Fruit fly (Drosophila melanogaster) whole organism, embryonic: Measurements from ENCODE around the gene CG11178.
A peak's percentile ranks its signal among the peaks of the same experiment; 100 is the strongest.

Experiments
- Atf-2 ChIP-seq: fragments of 200-800 bp; sonication (Bioruptor generic); optimal IDR thresholded peaks from 2 replicates; lab custom pipeline; 2016; ENCODE audit warnings: missing biosample characterization, missing genetic modification characterization
- CG10565 ChIP-seq: fragments of 200-800 bp; sonication (Bioruptor generic); optimal IDR thresholded peaks from 3 replicates; lab custom pipeline; 2016; ENCODE audit warnings: missing biosample characterization, mild to moderate bottlenecking, missing genetic modification characterization
- CG10959 ChIP-seq: fragments of 200-800 bp; sonication (Bioruptor generic); IDR thresholded peaks from 2 replicates; pipeline ENCODE4 v1.3.6; 2022; ENCODE audit warnings: missing biosample characterization, missing genetic modification characterization
- CG11085 ChIP-seq: fragments of 200-800 bp; sonication (Bioruptor generic); IDR thresholded peaks from 2 replicates; pipeline ENCODE4 v1.3.6; 2022; ENCODE audit warnings: missing biosample characterization, missing genetic modification characterization
- CG11093 ChIP-seq: fragments of 200-800 bp; sonication (Bioruptor generic); IDR thresholded peaks from 3 replicates; pipeline ENCODE4 v1.3.6; 2022; ENCODE audit warnings: missing biosample characterization, missing genetic modification characterization
- CG11398 ChIP-seq: fragments of 200-800 bp; sonication (Bioruptor generic); optimal IDR thresholded peaks from 2 replicates; lab custom pipeline; 2016; ENCODE audit warnings: missing biosample characterization, missing genetic modification characterization
- CG12942 ChIP-seq: fragments of 200-800 bp; sonication (Bioruptor generic); optimal IDR thresholded peaks from 3 replicates; lab custom pipeline; 2016; ENCODE audit warnings: missing biosample characterization, missing genetic modification characterization
- CG15269 ChIP-seq: fragments of 200-800 bp; sonication (Bioruptor generic); optimal IDR thresholded peaks from 2 replicates; lab custom pipeline; 2018; ENCODE audit warnings: missing biosample characterization, mild to moderate bottlenecking, missing genetic modification characterization, moderate library complexity
- CG15696 ChIP-seq: fragments of 200-800 bp; sonication (Bioruptor generic); optimal IDR thresholded peaks from 2 replicates; lab custom pipeline; 2019; ENCODE audit warnings: missing biosample characterization, mild to moderate bottlenecking, missing genetic modification characterization, moderate library complexity
- CG1647 ChIP-seq: fragments of 200-800 bp; sonication (Bioruptor generic); optimal IDR thresholded peaks from 3 replicates; lab custom pipeline; 2016; ENCODE audit warnings: missing biosample characterization, missing genetic modification characterization
- CG2120 ChIP-seq: fragments of 200-800 bp; sonication (Bioruptor generic); optimal IDR thresholded peaks from 3 replicates; lab custom pipeline; 2016; ENCODE audit warnings: missing biosample characterization, missing genetic modification characterization
- CG3726 ChIP-seq: fragments of 200-800 bp; sonication (Bioruptor generic); IDR thresholded peaks from 3 replicates; pipeline ENCODE4, ENCODE4 v1.3.6; 2022; ENCODE audit warnings: missing biosample characterization, missing genetic modification characterization
- CG43689 ChIP-seq: fragments of 200-800 bp; sonication (Bioruptor generic); IDR thresholded peaks from 2 replicates; pipeline ENCODE4 v1.3.6; 2022; ENCODE audit warnings: missing biosample characterization, missing genetic modification characterization
- CG4730 ChIP-seq: fragments of 200-800 bp; sonication (Bioruptor generic); IDR thresholded peaks from 2 replicates; pipeline ENCODE4 v1.3.6; 2022; ENCODE audit warnings: missing biosample characterization, missing genetic modification characterization
- CG6654 ChIP-seq: fragments of 200-800 bp; sonication (Bioruptor generic); optimal IDR thresholded peaks from 2 replicates; lab custom pipeline; 2017; ENCODE audit warnings: missing biosample characterization, mild to moderate bottlenecking, missing genetic modification characterization
- CG8281 ChIP-seq: fragments of 200-800 bp; sonication (Bioruptor generic); optimal IDR thresholded peaks from 2 replicates; lab custom pipeline; 2018; ENCODE audit warnings: missing biosample characterization, mild to moderate bottlenecking, missing genetic modification characterization, moderate library complexity
- CG9437 ChIP-seq: fragments of 200-800 bp; sonication (Bioruptor generic); optimal IDR thresholded peaks from 2 replicates; lab custom pipeline; 2018; ENCODE audit warnings: missing biosample characterization, mild to moderate bottlenecking, missing genetic modification characterization
- D ChIP-seq, 2 experiments: fragments of 200-800 bp in 1 of 2; fragments of >200 bp in 1 of 2; sonication (Bioruptor generic) in 1 of 2; optimal IDR thresholded peaks; 2 replicates in 1 of 2; 3 replicates in 1 of 2; lab custom pipeline; 2017; ENCODE audit warnings: mild to moderate bottlenecking in 1 of 2, missing biosample characterization in 1 of 2, missing genetic modification characterization in 1 of 2, missing genetic modification reagents in 1 of 2
- HHEX ChIP-seq: fragments of 200-800 bp; sonication (Bioruptor generic); optimal IDR thresholded peaks from 3 replicates; lab custom pipeline; 2017; ENCODE audit warnings: missing biosample characterization, mild to moderate bottlenecking, missing genetic modification characterization, missing genetic modification reagents
- HmgD ChIP-seq: fragments of 200-800 bp; sonication (Bioruptor generic); optimal IDR thresholded peaks from 3 replicates; lab custom pipeline; 2016; ENCODE audit warnings: missing biosample characterization, missing genetic modification characterization
- Hr39 ChIP-seq: fragments of >200 bp; optimal IDR thresholded peaks from 2 replicates; lab custom pipeline; 2017
- Hr51 ChIP-seq, 2 experiments: fragments of 200-800 bp; sonication (Bioruptor generic); optimal IDR thresholded peaks; 2 replicates in 1 of 2; 3 replicates in 1 of 2; lab custom pipeline; 2016 to 2018; ENCODE audit warnings: missing biosample characterization in 2 of 2, missing genetic modification characterization in 2 of 2, mild to moderate bottlenecking in 1 of 2, moderate library complexity in 1 of 2
- MTF-1 ChIP-seq: fragments of 200-800 bp; sonication (Bioruptor generic); optimal IDR thresholded peaks from 2 replicates; lab custom pipeline; 2018; ENCODE audit warnings: missing biosample characterization, mild to moderate bottlenecking, missing genetic modification characterization, borderline replicate concordance
- NC2β ChIP-seq: fragments of 200-800 bp; sonication (Bioruptor generic); optimal IDR thresholded peaks from 2 replicates; lab custom pipeline; 2016; ENCODE audit warnings: missing biosample characterization, missing genetic modification characterization
- Opbp ChIP-seq: fragments of 200-800 bp; sonication (Bioruptor generic); IDR thresholded peaks from 3 replicates; pipeline ENCODE4 v1.3.6; 2022; ENCODE audit warnings: missing biosample characterization, missing genetic modification characterization; ENCODE audit not compliant: partially characterized antibody
- ara ChIP-seq: fragments of 200-800 bp; sonication (Bioruptor generic); IDR thresholded peaks from 2 replicates; pipeline ENCODE4 v1.3.6; 2022; ENCODE audit warnings: missing biosample characterization, missing genetic modification characterization
- ato ChIP-seq: fragments of 200-800 bp; sonication (Bioruptor generic); IDR thresholded peaks from 2 replicates; pipeline ENCODE4 v1.3.6; 2022; ENCODE audit warnings: missing biosample characterization, missing genetic modification characterization; ENCODE audit not compliant: partially characterized antibody
- br ChIP-seq: fragments of >200 bp; optimal IDR thresholded peaks from 2 replicates; lab custom pipeline; 2017
- cad ChIP-seq: fragments of >200 bp; optimal IDR thresholded peaks from 2 replicates; lab custom pipeline; 2017; ENCODE audit warnings: missing biosample characterization, missing genetic modification characterization
- croc ChIP-seq: fragments of 200-800 bp; sonication (Bioruptor generic); conservative IDR thresholded peaks from 3 replicates; pipeline ENCODE4 v1.3.6; 2022; ENCODE audit warnings: missing biosample characterization, missing genetic modification characterization
- gfzf ChIP-seq: fragments of 200-800 bp; sonication (Bioruptor generic); optimal IDR thresholded peaks from 2 replicates; lab custom pipeline; 2016; ENCODE audit warnings: missing biosample characterization, mild to moderate bottlenecking, missing genetic modification characterization, moderate library complexity
- grau ChIP-seq: fragments of 200-800 bp; optimal IDR thresholded peaks from 3 replicates; lab custom pipeline; 2019; ENCODE audit warnings: missing biosample characterization, mild to moderate bottlenecking, missing genetic modification characterization, moderate library complexity
- gsb ChIP-seq: fragments of 200-800 bp; sonication (Bioruptor generic); IDR thresholded peaks from 2 replicates; pipeline ENCODE4 v1.3.6; 2022; ENCODE audit warnings: missing biosample characterization, missing genetic modification characterization
- hbn ChIP-seq: fragments of 200-800 bp; sonication (Bioruptor generic); IDR thresholded peaks from 2 replicates; pipeline ENCODE4 v1.3.6; 2022; ENCODE audit warnings: missing biosample characterization, missing genetic modification characterization; ENCODE audit not compliant: partially characterized antibody
- jing ChIP-seq: fragments of 200-800 bp; sonication (Bioruptor generic); optimal IDR thresholded peaks from 2 replicates; lab custom pipeline; 2018; ENCODE audit warnings: missing biosample characterization, mild to moderate bottlenecking, missing genetic modification characterization
- lbe ChIP-seq: fragments of 200-800 bp; sonication (Bioruptor generic); optimal IDR thresholded peaks from 2 replicates; lab custom pipeline; 2016; ENCODE audit warnings: missing biosample characterization, mild to moderate bottlenecking, missing genetic modification characterization
- nau ChIP-seq: fragments of 200-800 bp; sonication (Bioruptor generic); optimal IDR thresholded peaks from 3 replicates; lab custom pipeline; 2017; ENCODE audit warnings: missing biosample characterization, mild to moderate bottlenecking, missing genetic modification characterization, missing genetic modification reagents
- nmo ChIP-seq: fragments of 200-800 bp; sonication (Bioruptor generic); optimal IDR thresholded peaks from 2 replicates; lab custom pipeline; 2018; ENCODE audit warnings: missing biosample characterization, mild to moderate bottlenecking, missing genetic modification characterization, moderate library complexity
- phol ChIP-seq: fragments of 200-800 bp; sonication (Bioruptor generic); optimal IDR thresholded peaks from 3 replicates; lab custom pipeline; 2018; ENCODE audit warnings: missing biosample characterization, mild to moderate bottlenecking, missing genetic modification characterization, moderate library complexity
- repo ChIP-seq: fragments of 200-800 bp; sonication (Bioruptor generic); optimal IDR thresholded peaks from 2 replicates; lab custom pipeline; 2016; ENCODE audit warnings: missing biosample characterization, missing genetic modification characterization
- scrt ChIP-seq: fragments of 200-800 bp; sonication (Bioruptor generic); optimal IDR thresholded peaks from 2 replicates; lab custom pipeline; 2018; ENCODE audit warnings: missing biosample characterization, mild to moderate bottlenecking, missing genetic modification characterization, moderate library complexity
- slbo ChIP-seq: fragments of 200-800 bp; sonication (Bioruptor generic); IDR thresholded peaks from 2 replicates; pipeline ENCODE4 v1.3.6; 2022; ENCODE audit warnings: missing biosample characterization, missing genetic modification characterization
- slp2 ChIP-seq: fragments of 200-800 bp; sonication (Bioruptor generic); optimal IDR thresholded peaks from 2 replicates; lab custom pipeline; 2016; ENCODE audit warnings: missing biosample characterization, missing genetic modification characterization
- sr ChIP-seq: fragments of 200-800 bp; sonication (Bioruptor generic); IDR thresholded peaks from 3 replicates; pipeline ENCODE4 v1.3.6; 2022; ENCODE audit warnings: missing biosample characterization, missing genetic modification characterization
- stc ChIP-seq: fragments of 200-800 bp; sonication (Bioruptor generic); IDR thresholded peaks from 2 replicates; pipeline ENCODE4 v1.3.6; 2022; ENCODE audit warnings: missing biosample characterization, missing genetic modification characterization
- tap ChIP-seq: fragments of 200-800 bp; optimal IDR thresholded peaks from 3 replicates; lab custom pipeline; 2019; ENCODE audit warnings: missing biosample characterization, mild to moderate bottlenecking, missing genetic modification characterization, moderate library complexity
- tgo ChIP-seq: fragments of 200-800 bp; sonication (Bioruptor generic); IDR thresholded peaks from 3 replicates; pipeline ENCODE4 v1.3.6; 2022; ENCODE audit warnings: missing biosample characterization, missing genetic modification characterization
- tio ChIP-seq: fragments of 200-800 bp; sonication (Bioruptor generic); optimal IDR thresholded peaks from 2 replicates; lab custom pipeline; 2017; ENCODE audit warnings: missing biosample characterization, missing genetic modification characterization, inconsistent platforms
- trh ChIP-seq: fragments of 200-800 bp; sonication (Bioruptor generic); optimal IDR thresholded peaks from 2 replicates; lab custom pipeline; 2016; ENCODE audit warnings: missing biosample characterization, missing genetic modification characterization
- ttk ChIP-seq: fragments of 200-800 bp; sonication (Bioruptor generic); IDR thresholded peaks from 2 replicates; pipeline ENCODE4 v2.1.2; 2022; ENCODE audit warnings: missing biosample characterization, missing genetic modification characterization
- tup ChIP-seq: fragments of 200-800 bp; sonication (Bioruptor generic); optimal IDR thresholded peaks from 2 replicates; lab custom pipeline; 2016; ENCODE audit warnings: missing biosample characterization, mild to moderate bottlenecking, missing genetic modification characterization, moderate library complexity

The CG11178 gene

DNA sequence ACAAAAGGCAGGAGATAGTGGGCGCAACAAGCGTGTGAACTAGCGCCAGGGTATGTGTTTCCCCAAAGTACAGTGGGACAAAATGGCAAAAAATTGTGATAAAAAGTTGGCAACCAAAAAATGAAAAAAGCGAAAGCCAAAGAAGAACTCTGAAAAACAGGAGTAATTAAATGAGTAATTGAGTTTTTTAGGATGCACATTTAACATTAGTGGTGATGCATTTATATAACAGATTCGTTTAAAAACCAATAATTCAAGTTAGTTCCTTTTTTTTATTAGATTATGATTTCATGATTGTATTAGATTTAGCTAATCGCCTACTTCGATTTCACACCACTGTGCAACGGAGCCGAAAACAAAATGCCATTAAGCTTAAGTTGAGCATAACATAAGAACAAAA is 33.1 kb upstream of the CG11178 start (continued):
- no peak for TF ChIP-seq CG10959 (GFP tag; lab: Robert Waterston, UW)
- TF ChIP-seq jing (GFP tag; lab: Kevin White, UChicago) = peak; percentile 8
- TF ChIP-seq Hr51 (GFP tag; optimal IDR thresholded peaks at IDR 0.05; lab: Kevin White, UChicago) = peak; percentile 24 to 68
- peak; percentile 31 for TF ChIP-seq CG12942 (GFP tag; lab: Kevin White, UChicago)
- no peak for TF ChIP-seq gsb
- peak; percentile 45 for TF ChIP-seq CG9437 (GFP tag; lab: Kevin White, UChicago)
- peak; percentile 59 for TF ChIP-seq slbo (GFP tag; lab: Robert Waterston, UW)
- TF ChIP-seq nmo (GFP tag; lab: Kevin White, UChicago) = peak; percentile 73
- peak; percentile 71 for TF ChIP-seq HHEX (GFP tag; lab: Kevin White, UChicago)
- peak; percentile 20; the same call in 1 of the 3 replicates for TF ChIP-seq croc (GFP tag; lab: Robert Waterston, UW)
- peak; percentile 71 for TF ChIP-seq grau
- TF ChIP-seq CG11085 (GFP tag; lab: Robert Waterston, UW) = no peak
- peak; percentile 18 for TF ChIP-seq scrt (GFP tag; lab: Kevin White, UChicago)
- TF ChIP-seq gfzf (GFP tag; lab: Kevin White, UChicago) = no peak
- no peak for TF ChIP-seq CG8281 (tag; lab: Kevin White, UChicago)
- no peak for TF ChIP-seq cad (GFP tag; lab: Kevin White, UChicago)
- TF ChIP-seq Hr39 (lab: Kevin White, UChicago) = no peak
- TF ChIP-seq stc = 0 out of 2 replicates have a peak, but pooled peaks have one; percentile 31
- TF ChIP-seq tgo (GFP tag; lab: Robert Waterston, UW) = peak; percentile 44; the same call in 2 of the 3 replicates
- TF ChIP-seq hbn = no peak
- TF ChIP-seq ttk (GFP tag; lab: Robert Waterston, UW) = no peak
- no peak for TF ChIP-seq ato (GFP tag; lab: Robert Waterston, UW)
- no peak for TF ChIP-seq Opbp (GFP tag; lab: Robert Waterston, UW)
- no peak for TF ChIP-seq CG43689 (GFP tag; lab: Robert Waterston, UW)
- peak; percentile 64 for TF ChIP-seq CG2120 (GFP tag; lab: Kevin White, UChicago)
- TF ChIP-seq CG15269 (tag; lab: Kevin White, UChicago) = peak; percentile 63
- peak; percentile 60 for TF ChIP-seq tio
- no peak for TF ChIP-seq trh
- TF ChIP-seq HmgD = no peak
- TF ChIP-seq CG11398 (GFP tag; lab: Kevin White, UChicago) = no peak
- TF ChIP-seq br (lab: Kevin White, UChicago) = no peak
- no peak for TF ChIP-seq CG11093 (GFP tag; lab: Robert Waterston, UW)
- TF ChIP-seq phol (tag; lab: Kevin White, UChicago) = peak; percentile 77
- no peak for TF ChIP-seq slp2 (GFP tag; lab: Kevin White, UChicago)
- no peak for TF ChIP-seq CG1647 (GFP tag; lab: Kevin White, UChicago)
- peak; percentile 19 for TF ChIP-seq nau (GFP tag; lab: Kevin White, UChicago)
- TF ChIP-seq Atf-2 = peak; percentile 54
- TF ChIP-seq lbe (GFP tag; lab: Kevin White, UChicago) = no peak
- TF ChIP-seq NC2β (GFP tag; lab: Kevin White, UChicago) = peak; percentile 0
- TF ChIP-seq CG6654 (GFP tag; lab: Kevin White, UChicago) = peak; percentile 51
- no peak for TF ChIP-seq sr (GFP tag; lab: Robert Waterston, UW)
- no peak for TF ChIP-seq CG3726 (GFP tag; lab: Robert Waterston, UW)
- TF ChIP-seq CG15696 = no peak
- TF ChIP-seq ara (GFP tag; lab: Robert Waterston, UW) = peak; percentile 44; the same call in 1 of the 2 replicates
- TF ChIP-seq D (optimal IDR thresholded peaks at IDR 0.05; lab: Kevin White, UChicago) = no peak
- TF ChIP-seq D (GFP tag; optimal IDR thresholded peaks at IDR 0.05; lab: Kevin White, UChicago) = peak; percentile 71
- TF ChIP-seq repo (GFP tag; lab: Kevin White, UChicago) = peak; percentile 53
- TF ChIP-seq MTF-1 (GFP tag; lab: Kevin White, UChicago) = no peak
- TF ChIP-seq CG4730 (GFP tag; lab: Robert Waterston, UW) = peak; percentile 35; the same call in 1 of the 2 replicates
- peak; percentile 22 for TF ChIP-seq tap (tag; lab: Kevin White, UChicago)
- no peak for TF ChIP-seq CG10565 (GFP tag; lab: Kevin White, UChicago)
- TF ChIP-seq tup (GFP tag; lab: Kevin White, UChicago) = no peak
